Worm (Caenorhabditis elegans) whole organism, L3 larva: ENCODE results near the gene srh-52.

Experiments used
- elt-2 ChIP-seq: sonication (generic microtip); optimal IDR thresholded peaks from 2 replicates; lab custom pipeline; 2016; ENCODE audit warnings: missing genetic modification reagents, mild to moderate bottlenecking, missing genetic modification characterization, missing compliant biosample characterization
- fos-1 ChIP-seq: fragments of 150-350 bp; optimal IDR thresholded peaks from 2 replicates; lab custom pipeline; 2014; ENCODE audit warnings: missing biosample characterization, missing genetic modification characterization
- jun-1 ChIP-seq: fragments of 150-350 bp; optimal IDR thresholded peaks from 2 replicates; lab custom pipeline; 2014; ENCODE audit warnings: missing biosample characterization, missing genetic modification reagents, missing genetic modification characterization
- nhr-11 ChIP-seq: fragments of 150-350 bp; optimal IDR thresholded peaks from 2 replicates; lab custom pipeline; 2014; ENCODE audit warnings: missing biosample characterization, missing genetic modification characterization
- nhr-12 ChIP-seq: fragments of 150-350 bp; optimal IDR thresholded peaks from 2 replicates; lab custom pipeline; 2014; ENCODE audit warnings: missing biosample characterization, missing genetic modification characterization
- nhr-28 ChIP-seq: fragments of 150-350 bp; optimal IDR thresholded peaks from 2 replicates; lab custom pipeline; 2014; ENCODE audit warnings: missing biosample characterization, missing genetic modification characterization

DNA sequence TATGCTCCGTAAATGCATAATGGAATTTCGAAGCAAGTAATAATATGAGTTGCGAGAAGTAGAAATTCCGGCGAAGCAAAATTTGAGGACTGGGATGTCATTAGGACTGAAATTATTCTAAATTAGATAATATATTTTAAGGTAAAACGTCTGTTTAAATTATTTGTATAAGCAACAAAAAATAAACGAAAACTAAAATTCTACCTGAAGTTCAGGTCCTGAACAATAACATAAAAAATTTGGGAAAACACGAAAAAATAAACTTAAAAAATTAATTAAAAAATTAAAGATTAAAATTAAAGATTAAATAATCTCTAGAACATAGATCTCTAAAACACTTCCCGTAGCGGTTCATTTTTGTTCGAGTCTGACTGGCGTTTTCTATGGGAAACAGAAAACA is 3.7 kb upstream of the srh-52 start, which contains the start of gene srh-251:
- no peak for TF ChIP-seq elt-2 (tag; lab: Kevin White, UChicago)
- TF ChIP-seq nhr-12 (tag; lab: Kevin White, UChicago) = no peak
- no peak for TF ChIP-seq fos-1 (tag; lab: Kevin White, UChicago)
- no peak for TF ChIP-seq nhr-28
- TF ChIP-seq nhr-11 = no peak
- TF ChIP-seq jun-1 (tag; lab: Kevin White, UChicago) = no peak
